Fruit fly (Drosophila melanogaster): ENCODE results near the gene CG43091.

The CG43091 gene

DNA sequence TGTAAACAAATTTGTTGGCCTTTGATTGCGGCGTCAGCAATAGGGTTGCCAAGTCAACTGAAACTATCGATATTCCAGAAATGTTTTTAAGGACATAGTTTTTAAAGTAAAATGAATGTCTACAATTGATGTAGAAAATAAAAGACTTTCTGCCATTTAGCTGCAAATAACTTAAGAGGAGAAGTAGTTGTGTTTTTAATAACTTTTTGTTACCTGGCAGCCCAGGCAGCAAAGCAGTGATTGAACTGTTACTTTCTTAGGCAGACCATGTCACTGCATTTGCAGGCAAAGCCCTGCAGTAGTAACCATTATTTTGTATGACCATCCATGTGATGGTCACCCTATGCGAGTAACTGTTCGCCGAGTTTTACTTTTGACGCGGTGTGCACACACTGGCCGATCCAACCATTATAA lies 18.0 kb downstream of the CG43091 start, which contains the start of the genes rumi, CG7029 and Usp12-46 (continued):
- peak; percentile 58; the same call in 1 of the 2 replicates for TF ChIP-seq sim (GFP tag; IDR thresholded peaks at IDR 0.05)
- TF ChIP-seq CG31388 (GFP tag; optimal IDR thresholded peaks at IDR 0.05) = peak; percentile 52
- peak; percentile 89 for TF ChIP-seq unpg (GFP tag; optimal IDR thresholded peaks at IDR 0.05)
- peak; percentile 51 for TF ChIP-seq CG6813 (GFP tag; optimal IDR thresholded peaks at IDR 0.05)
- TF ChIP-seq NK7.1 (GFP tag; optimal IDR thresholded peaks at IDR 0.05) = peak; percentile 81
- peak; percentile 83 for TF ChIP-seq CG8290 (GFP tag; optimal IDR thresholded peaks at IDR 0.05)
- TF ChIP-seq CG8290 (tag; optimal IDR thresholded peaks at IDR 0.05) = peak in 1 of 2 experiments; percentile 86
- TF ChIP-seq Adf1 (GFP tag; IDR thresholded peaks at IDR 0.05) = peak; percentile 41; the same call in 1 of the 2 replicates
- TF ChIP-seq CG33557 (GFP tag; optimal IDR thresholded peaks at IDR 0.05) = peak; percentile 84
- TF ChIP-seq maf-S (GFP tag; optimal IDR thresholded peaks at IDR 0.05) = peak; percentile 90
- peak; percentile 74 for TF ChIP-seq Nf-YC (tag; optimal IDR thresholded peaks at IDR 0.05)
- peak; percentile 89 for TF ChIP-seq Dll (GFP tag; IDR thresholded peaks at IDR 0.05; ENCODE audit: partially characterized antibody)
- TF ChIP-seq seq (GFP tag; IDR thresholded peaks at IDR 0.05) = 0 out of 2 replicates have a peak, but pooled peaks have one; percentile 55
- peak; percentile 84 for TF ChIP-seq CG14441 (GFP tag; IDR thresholded peaks at IDR 0.05)
- TF ChIP-seq sens-2 (GFP tag; IDR thresholded peaks at IDR 0.05) = peak; percentile 77; the same call in 1 of the 2 replicates
- peak; percentile 73 for TF ChIP-seq CG10462 (GFP tag; optimal IDR thresholded peaks at IDR 0.05)
- peak in 1 of 2 experiments; percentile 60 for TF ChIP-seq crp (GFP tag; optimal IDR thresholded peaks at IDR 0.05)
- TF ChIP-seq Ptx1 (GFP tag; IDR thresholded peaks at IDR 0.05) = peak; percentile 83
- TF ChIP-seq D19B (GFP tag; optimal IDR thresholded peaks at IDR 0.05) = peak; percentile 58
- peak; percentile 94 for TF ChIP-seq jumu (GFP tag; optimal IDR thresholded peaks at IDR 0.05)
- TF ChIP-seq CG11560 (tag; IDR thresholded peaks at IDR 0.05) = peak; percentile 66; the same call in 1 of the 3 replicates
- TF ChIP-seq yki (optimal IDR thresholded peaks at IDR 0.05) = no peak
- peak; percentile 89 for TF ChIP-seq CG13775 (GFP tag; optimal IDR thresholded peaks at IDR 0.05)
- TF ChIP-seq CG10565 (GFP tag; optimal IDR thresholded peaks at IDR 0.05) = peak; percentile 56
- TF ChIP-seq CG9876 (GFP tag; optimal IDR thresholded peaks at IDR 0.05) = peak; percentile 84
- TF ChIP-seq z (GFP tag; IDR thresholded peaks at IDR 0.05) = no peak
- peak; percentile 64 for TF ChIP-seq inv (GFP tag; IDR thresholded peaks at IDR 0.05; ENCODE audit: partially characterized antibody)
- peak; percentile 82 for TF ChIP-seq CG7372 (GFP tag; IDR thresholded peaks at IDR 0.05)
- peak; percentile 85 for TF ChIP-seq CG4617 (GFP tag; optimal IDR thresholded peaks at IDR 0.05; ENCODE audit: borderline replicate concordance)
- TF ChIP-seq CG2875 (GFP tag; optimal IDR thresholded peaks at IDR 0.05) = peak; percentile 46
- TF ChIP-seq CG9215 (GFP tag; IDR thresholded peaks at IDR 0.05) = peak; percentile 77
- peak; percentile 68 for TF ChIP-seq CG18764 (GFP tag; optimal IDR thresholded peaks at IDR 0.05)
- peak; percentile 80 for TF ChIP-seq pb (GFP tag; optimal IDR thresholded peaks at IDR 0.05)
- TF ChIP-seq Vsx1 (GFP tag; optimal IDR thresholded peaks at IDR 0.05) = no peak
- peak; percentile 80 for TF ChIP-seq pnt (GFP tag; optimal IDR thresholded peaks at IDR 0.05)
- TF ChIP-seq bcd (GFP tag; optimal IDR thresholded peaks at IDR 0.05) = peak; percentile 76
- TF ChIP-seq Pdp1 (GFP tag; optimal IDR thresholded peaks at IDR 0.05) = peak; percentile 82 to 92
- peak; percentile 67 for TF ChIP-seq gcm2 (GFP tag; optimal IDR thresholded peaks at IDR 0.05)
- TF ChIP-seq CG13123 (GFP tag; optimal IDR thresholded peaks at IDR 0.05) = peak; percentile 68
- peak; percentile 79; the same call in 1 of the 2 replicates for TF ChIP-seq chm (GFP tag; IDR thresholded peaks at IDR 0.05)
- peak; percentile 82 for TF ChIP-seq B-H2 (GFP tag; optimal IDR thresholded peaks at IDR 0.05)
- TF ChIP-seq CTCF (GFP tag; optimal IDR thresholded peaks at IDR 0.05) = no peak
- peak; percentile 63 for TF ChIP-seq E2f2 (GFP tag; IDR thresholded peaks at IDR 0.05)
- peak; percentile 33 for TF ChIP-seq HLHmδ (GFP tag; optimal IDR thresholded peaks at IDR 0.05)
- 0 out of 2 replicates have a peak, but pooled peaks have one; percentile 10 for TF ChIP-seq crol (GFP tag; IDR thresholded peaks at IDR 0.05)
- peak; percentile 45; the same call in 1 of the 2 replicates for TF ChIP-seq peb (GFP tag; IDR thresholded peaks at IDR 0.05)
- no peak for TF ChIP-seq fd64A (GFP tag; optimal IDR thresholded peaks at IDR 0.05)
- no peak for TF ChIP-seq Dfd (GFP tag; optimal IDR thresholded peaks at IDR 0.05)
- TF ChIP-seq tll (GFP tag; optimal IDR thresholded peaks at IDR 0.05) = peak in 1 of 2 experiments; percentile 35
- TF ChIP-seq bsh (GFP tag; optimal IDR thresholded peaks at IDR 0.05) = peak in 1 of 2 experiments; percentile 88
- TF ChIP-seq hth (optimal IDR thresholded peaks at IDR 0.05) = no peak

Measured in whole organism, embryonic.